Fruit fly (Drosophila melanogaster) whole organism, pupa: ENCODE results near the gene dally.

Experiments
- CG10348 ChIP-seq: fragments of 200-800 bp; sonication (Bioruptor generic); IDR thresholded peaks from 2 replicates; pipeline ENCODE4 v1.3.6; 2022; ENCODE audit warnings: missing biosample characterization, missing genetic modification characterization
- CG12605 ChIP-seq: fragments of 200-800 bp; sonication (Bioruptor generic); IDR thresholded peaks from 2 replicates; pipeline ENCODE4 v1.3.6; 2022; ENCODE audit warnings: missing biosample characterization, missing genetic modification characterization
- CG13204 ChIP-seq: fragments of 200-800 bp; sonication (Bioruptor generic); optimal IDR thresholded peaks from 2 replicates; lab custom pipeline; 2018; ENCODE audit warnings: missing biosample characterization, mild to moderate bottlenecking, missing genetic modification characterization, moderate library complexity
- CG14655 ChIP-seq: fragments of 200-800 bp; sonication (Bioruptor generic); optimal IDR thresholded peaks from 3 replicates; lab custom pipeline; 2017; ENCODE audit warnings: mild to moderate bottlenecking, missing biosample characterization, missing genetic modification reagents, missing genetic modification characterization
- CG15710 ChIP-seq: fragments of 200-800 bp; sonication (Bioruptor generic); optimal IDR thresholded peaks from 2 replicates; lab custom pipeline; 2018; ENCODE audit warnings: missing biosample characterization, mild to moderate bottlenecking, missing genetic modification characterization, moderate library complexity
- CG17806 ChIP-seq: fragments of 200-800 bp; sonication (Bioruptor generic); optimal IDR thresholded peaks from 2 replicates; lab custom pipeline; 2018; ENCODE audit warnings: missing biosample characterization, mild to moderate bottlenecking, missing genetic modification characterization, moderate library complexity
- CG32121 ChIP-seq: fragments of 200-800 bp; sonication (Bioruptor generic); IDR thresholded peaks from 2 replicates; pipeline ENCODE4 v1.3.6; 2022; ENCODE audit warnings: missing biosample characterization, missing genetic modification characterization
- CG34367 ChIP-seq: fragments of 200-800 bp; sonication (Bioruptor generic); optimal IDR thresholded peaks from 2 replicates; lab custom pipeline; 2018; ENCODE audit warnings: missing biosample characterization, mild to moderate bottlenecking, missing genetic modification characterization
- CG4496 ChIP-seq: fragments of 200-800 bp; sonication (Bioruptor generic); IDR thresholded peaks from 3 replicates; pipeline ENCODE4 v1.3.6; 2022; ENCODE audit warnings: missing biosample characterization, missing genetic modification characterization
- CG8159 ChIP-seq: fragments of 200-800 bp; sonication (Bioruptor generic); optimal IDR thresholded peaks from 3 replicates; lab custom pipeline; 2018; ENCODE audit warnings: missing biosample characterization, mild to moderate bottlenecking, missing genetic modification characterization, moderate library complexity
- CG8301 ChIP-seq: fragments of 200-800 bp; sonication (Bioruptor generic); optimal IDR thresholded peaks from 2 replicates; lab custom pipeline; 2018; ENCODE audit warnings: missing biosample characterization, mild to moderate bottlenecking, missing genetic modification characterization
- CG9948 ChIP-seq: fragments of 200-800 bp; sonication (Bioruptor generic); optimal IDR thresholded peaks from 2 replicates; lab custom pipeline; 2018; ENCODE audit warnings: missing biosample characterization, mild to moderate bottlenecking, missing genetic modification characterization, moderate library complexity
- D1 ChIP-seq: fragments of 200-800 bp; sonication (Bioruptor generic); optimal IDR thresholded peaks from 2 replicates; lab custom pipeline; 2018; ENCODE audit warnings: missing biosample characterization, mild to moderate bottlenecking, missing genetic modification characterization, moderate library complexity
- EcR ChIP-seq: fragments of 200-800 bp; sonication (Bioruptor generic); optimal IDR thresholded peaks from 3 replicates; lab custom pipeline; 2019; ENCODE audit warnings: missing biosample characterization, missing genetic modification characterization, mild to moderate bottlenecking, moderate library complexity, missing genetic modification reagents
- Ets98B ChIP-seq: fragments of 200-800 bp; sonication (Bioruptor generic); IDR thresholded peaks from 2 replicates; pipeline ENCODE4 v1.3.6; 2022; ENCODE audit warnings: missing biosample characterization, missing genetic modification characterization
- Pif1A ChIP-seq: fragments of 200-800 bp; sonication (Bioruptor generic); optimal IDR thresholded peaks from 3 replicates; lab custom pipeline; 2016; ENCODE audit warnings: missing biosample characterization, missing genetic modification characterization
- Pif1B ChIP-seq: fragments of 200-800 bp; sonication (Bioruptor generic); optimal IDR thresholded peaks from 3 replicates; lab custom pipeline; 2016; ENCODE audit warnings: missing biosample characterization, missing genetic modification characterization
- Snoo ChIP-seq: fragments of 200-800 bp; sonication (Bioruptor generic); optimal IDR thresholded peaks from 3 replicates; lab custom pipeline; 2017; ENCODE audit warnings: missing biosample characterization, mild to moderate bottlenecking, missing genetic modification characterization, inconsistent platforms
- fd96Ca ChIP-seq: fragments of 200-800 bp; sonication (Bioruptor generic); IDR thresholded peaks from 3 replicates; pipeline ENCODE4 v1.3.6; 2022; ENCODE audit warnings: missing biosample characterization, missing genetic modification characterization
- gl ChIP-seq: fragments of 200-800 bp; sonication (Bioruptor generic); optimal IDR thresholded peaks from 2 replicates; lab custom pipeline; 2018; ENCODE audit warnings: missing biosample characterization, mild to moderate bottlenecking, missing genetic modification characterization
- rn ChIP-seq: fragments of 200-800 bp; sonication (Bioruptor generic); IDR thresholded peaks from 2 replicates; pipeline ENCODE4 v1.3.6; 2022; ENCODE audit warnings: missing biosample characterization, missing genetic modification characterization

dally gene

dm6 chr3L:8857648-8858362 is 30.5 kb downstream of the dally start:
- TF ChIP-seq Pif1A (no peak), CG13204 (no peak), CG17806 (tag; lab: Kevin White, UChicago) (no peak), gl (tag; lab: Kevin White, UChicago) (no peak)

DNA sequence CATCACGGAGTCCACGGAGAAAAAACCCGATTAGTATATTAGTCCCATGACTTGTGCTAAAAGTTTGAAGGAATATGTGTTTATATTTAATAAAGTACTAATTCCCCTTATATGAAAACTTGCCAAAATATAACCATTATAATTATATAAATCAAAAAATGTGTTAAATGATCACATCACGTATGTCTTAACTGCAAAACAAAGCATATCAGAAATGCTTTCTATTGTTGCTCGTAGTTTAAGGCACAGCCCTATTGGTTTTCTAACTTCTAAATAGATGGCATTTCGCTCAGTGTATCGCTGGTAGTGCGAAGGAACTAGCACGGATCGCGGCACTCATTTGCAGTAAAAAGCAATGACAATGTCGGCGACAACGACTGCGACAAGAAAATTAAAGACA is 32.6 kb downstream of the dally start:
- peak; percentile 28 for TF ChIP-seq Pif1B
- TF ChIP-seq CG10348 (GFP tag; lab: Robert Waterston, UW), result no peak
- TF ChIP-seq CG8301 (tag; lab: Kevin White, UChicago), result peak; percentile 74
- TF ChIP-seq Pif1A, result peak; percentile 48
- peak; percentile 6 for TF ChIP-seq CG15710 (tag; lab: Kevin White, UChicago)
- TF ChIP-seq CG17806 (tag; lab: Kevin White, UChicago), result peak; percentile 75
- no peak for TF ChIP-seq CG4496 (GFP tag; lab: Robert Waterston, UW)
- peak; percentile 40 for TF ChIP-seq CG8159 (tag; lab: Kevin White, UChicago)
- TF ChIP-seq D1, result peak; percentile 36
- TF ChIP-seq CG14655 (GFP tag; lab: Kevin White, UChicago), result peak; percentile 76
- no peak for TF ChIP-seq EcR (GFP tag; lab: Kevin White, UChicago)
- TF ChIP-seq CG9948, result peak; percentile 73
- peak; percentile 2 for TF ChIP-seq CG34367 (tag; lab: Kevin White, UChicago)
- TF ChIP-seq CG12605 (GFP tag; lab: Robert Waterston, UW), result no peak

DNA sequence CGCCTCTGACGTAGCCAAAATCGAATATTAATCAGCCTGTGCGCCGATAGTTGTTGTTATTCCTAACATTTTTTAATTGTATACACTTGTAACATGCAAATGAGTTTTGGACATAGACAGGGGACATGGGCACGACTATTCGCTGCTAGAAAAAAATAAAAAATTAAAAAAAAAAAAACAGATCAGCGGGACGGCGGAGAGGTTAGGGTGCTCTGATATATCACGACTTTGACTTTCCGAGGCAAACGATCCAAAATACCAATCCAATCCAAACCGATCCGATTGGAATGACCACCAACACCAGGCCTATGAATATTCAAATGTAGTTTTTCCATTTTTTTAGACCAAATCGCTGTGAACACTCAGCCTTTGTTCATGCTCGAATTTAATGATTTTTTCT is 33.4 kb downstream of the dally start:
- no peak for TF ChIP-seq Ets98B (GFP tag; lab: Robert Waterston, UW)
- no peak for TF ChIP-seq CG8301 (tag; lab: Kevin White, UChicago)
- TF ChIP-seq CG14655 (GFP tag; lab: Kevin White, UChicago), result no peak
- TF ChIP-seq D1, result no peak
- TF ChIP-seq gl (tag; lab: Kevin White, UChicago), result no peak
- TF ChIP-seq EcR (GFP tag; lab: Kevin White, UChicago), result no peak
- no peak for TF ChIP-seq fd96Ca (GFP tag; lab: Robert Waterston, UW)
- no peak for TF ChIP-seq CG9948
- TF ChIP-seq CG17806 (tag; lab: Kevin White, UChicago), result no peak
- no peak for TF ChIP-seq CG15710 (tag; lab: Kevin White, UChicago)
- no peak for TF ChIP-seq CG8159 (tag; lab: Kevin White, UChicago)
- no peak for TF ChIP-seq rn (GFP tag; lab: Robert Waterston, UW)
- TF ChIP-seq CG10348 (GFP tag; lab: Robert Waterston, UW), result no peak
- no peak for TF ChIP-seq Pif1A
- no peak for TF ChIP-seq CG13204
- no peak for TF ChIP-seq CG34367 (tag; lab: Kevin White, UChicago)
- TF ChIP-seq Snoo, result no peak
- no peak for TF ChIP-seq CG32121 (GFP tag; lab: Robert Waterston, UW)
- no peak for TF ChIP-seq CG12605 (GFP tag; lab: Robert Waterston, UW)
- TF ChIP-seq Pif1B, result no peak

DNA sequence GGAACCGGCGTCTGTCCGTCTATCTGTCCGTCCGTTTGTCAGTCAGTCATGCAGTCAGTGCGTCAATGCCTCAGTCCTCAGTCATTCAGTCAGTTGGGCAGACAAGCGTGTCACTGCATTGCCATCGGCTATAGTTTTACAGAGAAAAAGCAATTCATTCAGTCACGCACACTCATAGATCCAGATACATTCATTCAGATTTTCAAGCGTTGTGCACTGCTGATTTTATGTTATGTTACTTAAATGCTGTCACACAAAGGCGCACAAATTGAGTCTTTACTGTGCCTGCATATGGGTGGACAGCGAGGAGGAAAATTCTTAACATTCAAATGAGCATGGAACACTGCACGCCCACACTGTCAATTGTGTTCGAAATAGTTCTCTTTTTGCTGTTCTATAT is 37.9 kb downstream of the dally start:
- TF ChIP-seq CG32121 (GFP tag; lab: Robert Waterston, UW) (0 out of 2 replicates have a peak, but pooled peaks have one; percentile 43), fd96Ca (GFP tag; lab: Robert Waterston, UW) (no peak), Ets98B (GFP tag; lab: Robert Waterston, UW) (peak; percentile 51; the same call in 1 of the 2 replicates), CG4496 (GFP tag; lab: Robert Waterston, UW) (peak; percentile 38; the same call in 1 of the 3 replicates), EcR (GFP tag; lab: Kevin White, UChicago) (no peak)

DNA sequence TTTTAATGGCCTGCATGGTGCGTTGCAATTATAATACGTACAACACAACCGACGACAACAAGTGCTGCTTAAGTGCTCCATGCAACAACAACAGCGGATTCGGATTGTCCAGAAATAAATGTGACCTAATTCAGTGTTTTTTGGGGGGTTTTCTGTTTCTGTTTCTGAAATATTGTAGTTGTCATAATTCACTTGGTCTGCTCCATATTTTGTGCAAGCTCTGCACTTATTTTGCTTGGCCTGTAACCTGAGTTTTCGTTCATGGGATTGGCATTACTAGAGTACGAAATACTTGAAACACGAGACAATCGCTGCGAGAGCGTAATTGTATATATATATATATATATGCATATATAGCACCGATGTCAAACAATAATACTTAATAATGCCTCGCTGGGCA is 42.0 kb downstream of the dally start:
- TF ChIP-seq Snoo (no peak), gl (tag; lab: Kevin White, UChicago) (no peak), CG8159 (tag; lab: Kevin White, UChicago) (no peak), CG15710 (tag; lab: Kevin White, UChicago) (no peak)

dm6 chr3L:8870547-8870946 is 43.2 kb downstream of the dally start:
- TF ChIP-seq CG12605 (GFP tag; lab: Robert Waterston, UW) (peak; percentile 86), CG34367 (tag; lab: Kevin White, UChicago) (peak; percentile 54), CG4496 (GFP tag; lab: Robert Waterston, UW) (peak; percentile 93), Ets98B (GFP tag; lab: Robert Waterston, UW) (peak; percentile 92), CG13204 (no peak), CG9948 (peak; percentile 78), CG14655 (GFP tag; lab: Kevin White, UChicago) (peak; percentile 91), CG8159 (tag; lab: Kevin White, UChicago) (peak; percentile 77), EcR (GFP tag; lab: Kevin White, UChicago) (no peak), CG8301 (tag; lab: Kevin White, UChicago) (peak; percentile 86), CG32121 (GFP tag; lab: Robert Waterston, UW) (peak; percentile 94), CG15710 (tag; lab: Kevin White, UChicago) (peak; percentile 56), gl (tag; lab: Kevin White, UChicago) (peak; percentile 15), Snoo (peak; percentile 28), CG17806 (tag; lab: Kevin White, UChicago) (peak; percentile 81), Pif1A (peak; percentile 77), Pif1B (peak; percentile 69), fd96Ca (GFP tag; lab: Robert Waterston, UW) (peak; percentile 87; the same call in 2 of the 3 replicates), D1 (peak; percentile 25), CG10348 (GFP tag; lab: Robert Waterston, UW) (no peak), rn (GFP tag; lab: Robert Waterston, UW) (peak; percentile 76)
- TF ChIP-seq, all 21 proteins: peak for 18
